Worm (Caenorhabditis elegans): Measurements from ENCODE around the gene F55C12.6.

ce11 chrII:5899865-5900486 is 24.0 kb upstream of the F55C12.6 start:
- TF ChIP-seq zip-5 (tag; optimal IDR thresholded peaks at IDR 0.05) (no peak), elt-2 (tag; optimal IDR thresholded peaks at IDR 0.05) (no peak), F13H6.1 (tag; optimal IDR thresholded peaks at IDR 0.05) (no peak)

Data from whole organism, late embryonic.